Fruit fly (Drosophila melanogaster): ENCODE measurements around the gene tal-1A.
A peak's percentile ranks its signal among the peaks of the same experiment; 100 is the strongest.

The tal-1A gene

dm6 chr3R:13815022-13815440 is 2.1 kb downstream of the tal-1A start:
- TF ChIP-seq CG17806 (tag; optimal IDR thresholded peaks at IDR 0.05) (no peak), CG32121 (GFP tag; IDR thresholded peaks at IDR 0.05) (peak; percentile 71), fd96Ca (GFP tag; IDR thresholded peaks at IDR 0.05) (peak; percentile 43; the same call in 1 of the 3 replicates), CG8159 (tag; optimal IDR thresholded peaks at IDR 0.05) (no peak), CG12605 (GFP tag; IDR thresholded peaks at IDR 0.05) (peak; percentile 48), EcR (GFP tag; optimal IDR thresholded peaks at IDR 0.05) (peak; percentile 63), Ets98B (GFP tag; IDR thresholded peaks at IDR 0.05) (peak; percentile 64; the same call in 1 of the 2 replicates)

- TF ChIP-seq CG32121 (GFP tag; IDR thresholded peaks at IDR 0.05) (peak; percentile 45; the same call in 1 of the 2 replicates), CG15710 (tag; optimal IDR thresholded peaks at IDR 0.05) (no peak), fd96Ca (GFP tag; IDR thresholded peaks at IDR 0.05) (0 out of 3 replicates have a peak, but pooled peaks have one; percentile 19), rn (GFP tag; IDR thresholded peaks at IDR 0.05) (no peak), CG4496 (GFP tag; IDR thresholded peaks at IDR 0.05) (0 out of 3 replicates have a peak, but pooled peaks have one; percentile 18), Snoo (tag; optimal IDR thresholded peaks at IDR 0.05) (no peak), CG14655 (GFP tag; optimal IDR thresholded peaks at IDR 0.05) (no peak)
These were observed 2.9 kb downstream of the tal-1A start for dm6 chr3R:13815566-13816374.

dm6 chr3R:13816375-13816711 is 3.4 kb downstream of the tal-1A start:
- no peak; the same call in 1 of the 2 replicates for TF ChIP-seq CG32121 (GFP tag; IDR thresholded peaks at IDR 0.05)
- peak; percentile 45; the same call in 1 of the 2 replicates for TF ChIP-seq Ets98B (GFP tag; IDR thresholded peaks at IDR 0.05)
- peak; percentile 29 for TF ChIP-seq Pif1A (GFP tag; optimal IDR thresholded peaks at IDR 0.05)
- TF ChIP-seq CG17806 (tag; optimal IDR thresholded peaks at IDR 0.05), result no peak
- no peak for TF ChIP-seq D1 (tag; optimal IDR thresholded peaks at IDR 0.05)
- TF ChIP-seq CG15710 (tag; optimal IDR thresholded peaks at IDR 0.05), result peak; percentile 11
- peak; percentile 27 for TF ChIP-seq Pif1B (GFP tag; optimal IDR thresholded peaks at IDR 0.05)
- TF ChIP-seq Snoo (tag; optimal IDR thresholded peaks at IDR 0.05), result peak; percentile 65
- peak; percentile 11 for TF ChIP-seq EcR (GFP tag; optimal IDR thresholded peaks at IDR 0.05)
- TF ChIP-seq CG12605 (GFP tag; IDR thresholded peaks at IDR 0.05), result peak; percentile 43; the same call in 1 of the 2 replicates
- no peak for TF ChIP-seq CG10348 (GFP tag; IDR thresholded peaks at IDR 0.05)
- peak; percentile 43 for TF ChIP-seq gl (tag; optimal IDR thresholded peaks at IDR 0.05)
- TF ChIP-seq CG13204 (GFP tag; optimal IDR thresholded peaks at IDR 0.05), result peak; percentile 31
- TF ChIP-seq CG8159 (tag; optimal IDR thresholded peaks at IDR 0.05), result peak; percentile 34

- TF ChIP-seq CG15710 (tag; optimal IDR thresholded peaks at IDR 0.05) (no peak), CG34367 (tag; optimal IDR thresholded peaks at IDR 0.05) (no peak), CG10348 (GFP tag; IDR thresholded peaks at IDR 0.05) (no peak), gl (tag; optimal IDR thresholded peaks at IDR 0.05) (no peak), CG8301 (tag; optimal IDR thresholded peaks at IDR 0.05) (peak; percentile 13), Snoo (tag; optimal IDR thresholded peaks at IDR 0.05) (no peak), CG14655 (GFP tag; optimal IDR thresholded peaks at IDR 0.05) (peak; percentile 7), EcR (GFP tag; optimal IDR thresholded peaks at IDR 0.05) (no peak), CG12605 (GFP tag; IDR thresholded peaks at IDR 0.05) (peak; percentile 38; the same call in 1 of the 2 replicates), CG8159 (tag; optimal IDR thresholded peaks at IDR 0.05) (no peak), CG4496 (GFP tag; IDR thresholded peaks at IDR 0.05) (peak; percentile 44; the same call in 2 of the 3 replicates), Ets98B (GFP tag; IDR thresholded peaks at IDR 0.05) (peak; percentile 42; the same call in 1 of the 2 replicates), CG17806 (tag; optimal IDR thresholded peaks at IDR 0.05) (no peak), CG13204 (GFP tag; optimal IDR thresholded peaks at IDR 0.05) (no peak), rn (GFP tag; IDR thresholded peaks at IDR 0.05) (peak; percentile 46; the same call in 1 of the 2 replicates), D1 (tag; optimal IDR thresholded peaks at IDR 0.05) (no peak), CG32121 (GFP tag; IDR thresholded peaks at IDR 0.05) (peak; percentile 65), fd96Ca (GFP tag; IDR thresholded peaks at IDR 0.05) (peak; percentile 52; the same call in 2 of the 3 replicates), Pif1A (GFP tag; optimal IDR thresholded peaks at IDR 0.05) (no peak), Pif1B (GFP tag; optimal IDR thresholded peaks at IDR 0.05) (no peak), CG9948 (tag; optimal IDR thresholded peaks at IDR 0.05) (no peak)
These were observed 4.8 kb downstream of the tal-1A start for dm6 chr3R:13817480-13818305.

dm6 chr3R:13819037-13819436 is 6.1 kb downstream of the tal-1A start:
- TF ChIP-seq CG32121 (GFP tag; IDR thresholded peaks at IDR 0.05) (peak; percentile 30; the same call in 1 of the 2 replicates), CG12605 (GFP tag; IDR thresholded peaks at IDR 0.05) (no peak), CG4496 (GFP tag; IDR thresholded peaks at IDR 0.05) (no peak), gl (tag; optimal IDR thresholded peaks at IDR 0.05) (no peak), fd96Ca (GFP tag; IDR thresholded peaks at IDR 0.05) (0 out of 3 replicates have a peak, but pooled peaks have one; percentile 18)

- TF ChIP-seq fd96Ca (GFP tag; IDR thresholded peaks at IDR 0.05), result no peak
- TF ChIP-seq CG8301 (tag; optimal IDR thresholded peaks at IDR 0.05), result no peak
- no peak for TF ChIP-seq CG13204 (GFP tag; optimal IDR thresholded peaks at IDR 0.05)
- peak; percentile 32 for TF ChIP-seq EcR (GFP tag; optimal IDR thresholded peaks at IDR 0.05)
- no peak for TF ChIP-seq CG17806 (tag; optimal IDR thresholded peaks at IDR 0.05)
- TF ChIP-seq CG15710 (tag; optimal IDR thresholded peaks at IDR 0.05), result no peak
- TF ChIP-seq CG4496 (GFP tag; IDR thresholded peaks at IDR 0.05), result no peak
These were observed 7.6 kb downstream of the tal-1A start for dm6 chr3R:13820483-13820882.

Measured in whole organism, pupa.